Worm (Caenorhabditis elegans) whole organism, L1 larva: ENCODE measurements around the gene C08B11.9.

ENCODE experiments used
- C34B4.2 ChIP-seq: sonication (generic microtip); optimal IDR thresholded peaks from 2 replicates; lab custom pipeline; 2017; ENCODE audit warnings: mild to moderate bottlenecking, missing genetic modification characterization, missing compliant biosample characterization
- fkh-10 ChIP-seq: sonication (generic microtip); optimal IDR thresholded peaks from 2 replicates; lab custom pipeline; 2017; ENCODE audit warnings: missing biosample characterization, missing genetic modification reagents, missing genetic modification characterization
- fos-1 ChIP-seq: fragments of 150-350 bp; optimal IDR thresholded peaks from 2 replicates; lab custom pipeline; 2014; ENCODE audit warnings: missing biosample characterization, missing genetic modification characterization
- lin-35 ChIP-seq, 2 experiments: fragments of 150-350 bp; optimal IDR thresholded peaks; 2 replicates each; lab custom pipeline; 2014; ENCODE audit warnings: missing biosample characterization in 2 of 2, missing genetic modification characterization in 2 of 2, missing genetic modification reagents in 2 of 2
- mab-9 ChIP-seq: fragments of 200-800 bp; sonication (Bioruptor generic); IDR thresholded peaks from 2 replicates; pipeline ENCODE4 v1.3.6; 2022; ENCODE audit warnings: missing genetic modification reagents, missing genetic modification characterization, missing compliant biosample characterization
- nhr-11 ChIP-seq: fragments of 150-350 bp; optimal IDR thresholded peaks from 2 replicates; lab custom pipeline; 2014; ENCODE audit warnings: missing biosample characterization, missing genetic modification characterization
- pqm-1 ChIP-seq: sonication (generic microtip); optimal IDR thresholded peaks from 3 replicates; lab custom pipeline; 2017; ENCODE audit warnings: missing biosample characterization, missing genetic modification characterization
- ztf-4 ChIP-seq: fragments of 150-350 bp; optimal IDR thresholded peaks from 2 replicates; lab custom pipeline; 2014; ENCODE audit warnings: missing biosample characterization, missing genetic modification characterization

- no peak for TF ChIP-seq fos-1 (tag; lab: Kevin White, UChicago)
- TF ChIP-seq fkh-10 (GFP tag; lab: Kevin White, UChicago) = no peak
- TF ChIP-seq lin-35 (GFP tag; optimal IDR thresholded peaks at IDR 0.05; lab: Kevin White, UChicago) = no peak
- no peak for TF ChIP-seq ztf-4 (tag; lab: Kevin White, UChicago)
- TF ChIP-seq C34B4.2 (tag; lab: Kevin White, UChicago) = no peak
- no peak for TF ChIP-seq mab-9
- no peak for TF ChIP-seq pqm-1
- TF ChIP-seq nhr-11 (tag; lab: Kevin White, UChicago) = no peak
Observed at ce11 chrII:8006962-8007361, 31.0 kb downstream of the C08B11.9 start.
